Worm (Caenorhabditis elegans): ENCODE data around the gene sri-66.

ce11 chrV:17014050-17014449 lies 46.0 kb upstream of the sri-66 start, which contains the start of gene clc-13:
- TF ChIP-seq zip-2 (tag; optimal IDR thresholded peaks at IDR 0.05) = no peak
- TF ChIP-seq skn-1 (tag; optimal IDR thresholded peaks at IDR 0.05) = no peak
- TF ChIP-seq Y75B8A.6 (GFP tag; IDR thresholded peaks at IDR 0.05) = no peak
- TF ChIP-seq hlh-11 (tag; optimal IDR thresholded peaks at IDR 0.05) = peak; percentile 22
- no peak for TF ChIP-seq lsy-2 (tag; optimal IDR thresholded peaks at IDR 0.05)
- TF ChIP-seq lin-15B (tag; optimal IDR thresholded peaks at IDR 0.05) = no peak
- no peak for TF ChIP-seq snpc-1.2 (GFP tag; IDR thresholded peaks at IDR 0.05)
- TF ChIP-seq zfp-2 (tag; optimal IDR thresholded peaks at IDR 0.05) = no peak
- no peak for TF ChIP-seq lin-38 (GFP tag; IDR thresholded peaks at IDR 0.05)
